Fruit fly (Drosophila melanogaster) whole organism, pupa: ENCODE measurements around the gene Rcd2.

ENCODE experiments used
- CG13204 ChIP-seq: fragments of 200-800 bp; sonication (Bioruptor generic); optimal IDR thresholded peaks from 2 replicates; lab custom pipeline; 2018; ENCODE audit warnings: missing biosample characterization, mild to moderate bottlenecking, missing genetic modification characterization, moderate library complexity
- CG14655 ChIP-seq: fragments of 200-800 bp; sonication (Bioruptor generic); optimal IDR thresholded peaks from 3 replicates; lab custom pipeline; 2017; ENCODE audit warnings: mild to moderate bottlenecking, missing biosample characterization, missing genetic modification reagents, missing genetic modification characterization
- CG17806 ChIP-seq: fragments of 200-800 bp; sonication (Bioruptor generic); optimal IDR thresholded peaks from 2 replicates; lab custom pipeline; 2018; ENCODE audit warnings: missing biosample characterization, mild to moderate bottlenecking, missing genetic modification characterization, moderate library complexity
- CG34367 ChIP-seq: fragments of 200-800 bp; sonication (Bioruptor generic); optimal IDR thresholded peaks from 2 replicates; lab custom pipeline; 2018; ENCODE audit warnings: missing biosample characterization, mild to moderate bottlenecking, missing genetic modification characterization
- CG4496 ChIP-seq: fragments of 200-800 bp; sonication (Bioruptor generic); IDR thresholded peaks from 3 replicates; pipeline ENCODE4 v1.3.6; 2022; ENCODE audit warnings: missing biosample characterization, missing genetic modification characterization
- CG8159 ChIP-seq: fragments of 200-800 bp; sonication (Bioruptor generic); optimal IDR thresholded peaks from 3 replicates; lab custom pipeline; 2018; ENCODE audit warnings: missing biosample characterization, mild to moderate bottlenecking, missing genetic modification characterization, moderate library complexity
- CG8301 ChIP-seq: fragments of 200-800 bp; sonication (Bioruptor generic); optimal IDR thresholded peaks from 2 replicates; lab custom pipeline; 2018; ENCODE audit warnings: missing biosample characterization, mild to moderate bottlenecking, missing genetic modification characterization
- D1 ChIP-seq: fragments of 200-800 bp; sonication (Bioruptor generic); optimal IDR thresholded peaks from 2 replicates; lab custom pipeline; 2018; ENCODE audit warnings: missing biosample characterization, mild to moderate bottlenecking, missing genetic modification characterization, moderate library complexity
- EcR ChIP-seq: fragments of 200-800 bp; sonication (Bioruptor generic); optimal IDR thresholded peaks from 3 replicates; lab custom pipeline; 2019; ENCODE audit warnings: missing biosample characterization, missing genetic modification characterization, mild to moderate bottlenecking, moderate library complexity, missing genetic modification reagents
- Pif1A ChIP-seq: fragments of 200-800 bp; sonication (Bioruptor generic); optimal IDR thresholded peaks from 3 replicates; lab custom pipeline; 2016; ENCODE audit warnings: missing biosample characterization, missing genetic modification characterization
- Pif1B ChIP-seq: fragments of 200-800 bp; sonication (Bioruptor generic); optimal IDR thresholded peaks from 3 replicates; lab custom pipeline; 2016; ENCODE audit warnings: missing biosample characterization, missing genetic modification characterization
- fd96Ca ChIP-seq: fragments of 200-800 bp; sonication (Bioruptor generic); IDR thresholded peaks from 3 replicates; pipeline ENCODE4 v1.3.6; 2022; ENCODE audit warnings: missing biosample characterization, missing genetic modification characterization

- no peak for TF ChIP-seq CG34367 (tag; lab: Kevin White, UChicago)
- no peak for TF ChIP-seq CG17806 (tag; lab: Kevin White, UChicago)
- TF ChIP-seq CG4496: no peak
- peak; percentile 51 for TF ChIP-seq CG8301
- TF ChIP-seq Pif1B (GFP tag; lab: Kevin White, UChicago): no peak
- no peak for TF ChIP-seq fd96Ca (GFP tag; lab: Robert Waterston, UW)
- peak; percentile 31 for TF ChIP-seq CG14655 (GFP tag; lab: Kevin White, UChicago)
- TF ChIP-seq D1 (tag; lab: Kevin White, UChicago): no peak
- TF ChIP-seq CG8159 (tag; lab: Kevin White, UChicago): no peak
- TF ChIP-seq EcR (GFP tag; lab: Kevin White, UChicago): no peak
- no peak for TF ChIP-seq Pif1A (GFP tag; lab: Kevin White, UChicago)
- TF ChIP-seq CG13204 (GFP tag; lab: Kevin White, UChicago): no peak
Observed at dm6 chr3L:20570134-20570533, 29.9 kb upstream of the Rcd2 start.
